Worm (Caenorhabditis elegans) whole organism, L4 larva: Measurements from ENCODE around the gene pap-1.

Experiments
- F37D6.2 ChIP-seq: sonication (generic microtip); optimal IDR thresholded peaks from 2 replicates; lab custom pipeline; 2016; ENCODE audit warnings: mild to moderate bottlenecking, missing genetic modification characterization, missing compliant biosample characterization
- ZK337.2 ChIP-seq: fragments of 200-800 bp; sonication (Bioruptor generic); IDR thresholded peaks from 2 replicates; pipeline ENCODE4 v1.3.6; 2022; ENCODE audit warnings: missing genetic modification reagents, missing genetic modification characterization, missing compliant biosample characterization
- aha-1 ChIP-seq: fragments of 150-350 bp; peaks from one replicate; lab custom pipeline; 2014; ENCODE audit warnings: missing biosample characterization, missing genetic modification characterization
- ama-1 ChIP-seq: fragments of 150-350 bp; optimal IDR thresholded peaks from 2 replicates; lab custom pipeline; 2014; ENCODE audit warnings: inconsistent platforms, mixed read lengths
- arid-1 ChIP-seq: fragments of 200-800 bp; sonication (Bioruptor generic); conservative IDR thresholded peaks from 2 replicates; pipeline ENCODE4 v1.3.6; 2022; ENCODE audit warnings: missing genetic modification reagents, missing genetic modification characterization, missing compliant biosample characterization
- ctbp-1 ChIP-seq: fragments of 200-800 bp; sonication (Bioruptor generic); IDR thresholded peaks from 2 replicates; pipeline ENCODE4 v1.3.6; 2022; ENCODE audit warnings: missing genetic modification reagents, missing genetic modification characterization, missing compliant biosample characterization
- daf-12 ChIP-seq: fragments of 150-350 bp; optimal IDR thresholded peaks from 2 replicates; lab custom pipeline; 2014; ENCODE audit warnings: missing biosample characterization, missing genetic modification reagents, missing genetic modification characterization
- daf-19 ChIP-seq: fragments of 200-800 bp; sonication (Bioruptor generic); conservative IDR thresholded peaks from 2 replicates; pipeline ENCODE4 v1.3.6; 2022; ENCODE audit warnings: missing genetic modification characterization, missing compliant biosample characterization
- dve-1 ChIP-seq: sonication (generic microtip); optimal IDR thresholded peaks from 2 replicates; lab custom pipeline; 2017; ENCODE audit warnings: antibody characterized with exemption, mild to moderate bottlenecking, missing genetic modification characterization, missing compliant biosample characterization; ENCODE audit not compliant: insufficient read depth
- egl-27 ChIP-seq: sonication (generic microtip); optimal IDR thresholded peaks from 3 replicates; lab custom pipeline; 2017; ENCODE audit warnings: missing biosample characterization, missing genetic modification reagents, missing genetic modification characterization
- jun-1 ChIP-seq: fragments of 150-350 bp; optimal IDR thresholded peaks from 2 replicates; lab custom pipeline; 2014; ENCODE audit warnings: missing biosample characterization, missing genetic modification reagents, missing genetic modification characterization
- mxl-2 ChIP-seq: fragments of 200-800 bp; sonication (Bioruptor generic); conservative IDR thresholded peaks from 2 replicates; pipeline ENCODE4 v1.3.6; 2022; ENCODE audit warnings: missing genetic modification reagents, missing genetic modification characterization, missing compliant biosample characterization
- mxl-3 ChIP-seq: fragments of 200-800 bp; sonication (Bioruptor generic); optimal IDR thresholded peaks from 2 replicates; lab custom pipeline; 2018; ENCODE audit warnings: mild to moderate bottlenecking, missing genetic modification characterization, missing compliant biosample characterization
- nhr-11 ChIP-seq: fragments of 150-350 bp; optimal IDR thresholded peaks from 2 replicates; lab custom pipeline; 2014; ENCODE audit warnings: missing biosample characterization, missing genetic modification characterization
- nhr-28 ChIP-seq: fragments of 150-350 bp; optimal IDR thresholded peaks from 2 replicates; lab custom pipeline; 2014; ENCODE audit warnings: missing biosample characterization, missing genetic modification characterization
- pha-4 ChIP-seq, 2 experiments: fragments of 150-350 bp in 1 of 2; fragments of 200-800 bp in 1 of 2; sonication (Bioruptor generic) in 1 of 2; IDR thresholded peaks in 1 of 2; optimal IDR thresholded peaks in 1 of 2; 2 replicates each; pipeline versions ENCODE4 v1.3.6 to Lab custom; 2014 to 2022; ENCODE audit warnings: missing genetic modification characterization in 2 of 2, missing genetic modification reagents in 2 of 2, missing biosample characterization in 1 of 2, missing compliant biosample characterization in 1 of 2
- php-3 ChIP-seq: fragments of 200-800 bp; sonication (Bioruptor generic); IDR thresholded peaks from 2 replicates; pipeline ENCODE4 v1.3.6; 2022; ENCODE audit warnings: missing genetic modification reagents, missing genetic modification characterization, missing compliant biosample characterization
- pqm-1 ChIP-seq: sonication (generic microtip); optimal IDR thresholded peaks from 2 replicates; lab custom pipeline; 2017; ENCODE audit warnings: missing biosample characterization, missing genetic modification characterization
- skn-1 ChIP-seq: fragments of 150-350 bp; optimal IDR thresholded peaks from 2 replicates; lab custom pipeline; 2014; ENCODE audit warnings: missing biosample characterization, missing genetic modification characterization
- snpc-1.2 ChIP-seq: fragments of 200-800 bp; sonication (Bioruptor generic); IDR thresholded peaks from 2 replicates; pipeline ENCODE4 v1.3.6; 2022; ENCODE audit warnings: missing genetic modification reagents, missing genetic modification characterization, missing compliant biosample characterization
- spr-3 ChIP-seq: fragments of 200-800 bp; sonication (Bioruptor generic); optimal IDR thresholded peaks from 2 replicates; lab custom pipeline; 2018; ENCODE audit warnings: mild to moderate bottlenecking, missing genetic modification characterization, missing compliant biosample characterization
- tra-1 ChIP-seq: fragments of 200-800 bp; sonication (Bioruptor generic); IDR thresholded peaks from 2 replicates; pipeline ENCODE4 v1.3.6; 2022; ENCODE audit warnings: missing genetic modification reagents, missing genetic modification characterization, missing compliant biosample characterization
- unc-62 ChIP-seq, 3 experiments: fragments of 150-350 bp in 1 of 3; sonication (generic microtip); optimal IDR thresholded peaks in 2 of 3; peaks in 1 of 3; 1 replicate in 1 of 3; 2 replicates in 2 of 3; lab custom pipeline; 2014 to 2017; ENCODE audit warnings: missing biosample characterization in 3 of 3, missing genetic modification characterization in 3 of 3, missing genetic modification reagents in 3 of 3, missing genotype in 1 of 3
- zag-1 ChIP-seq: fragments of 150-350 bp; optimal IDR thresholded peaks from 2 replicates; lab custom pipeline; 2014; ENCODE audit warnings: missing biosample characterization, missing genetic modification characterization
- zfp-3 ChIP-seq: fragments of 200-800 bp; sonication (Bioruptor generic); conservative IDR thresholded peaks from 2 replicates; pipeline ENCODE4 v1.3.6; 2022; ENCODE audit warnings: missing genetic modification reagents, missing genetic modification characterization, missing compliant biosample characterization

pap-1 gene

DNA sequence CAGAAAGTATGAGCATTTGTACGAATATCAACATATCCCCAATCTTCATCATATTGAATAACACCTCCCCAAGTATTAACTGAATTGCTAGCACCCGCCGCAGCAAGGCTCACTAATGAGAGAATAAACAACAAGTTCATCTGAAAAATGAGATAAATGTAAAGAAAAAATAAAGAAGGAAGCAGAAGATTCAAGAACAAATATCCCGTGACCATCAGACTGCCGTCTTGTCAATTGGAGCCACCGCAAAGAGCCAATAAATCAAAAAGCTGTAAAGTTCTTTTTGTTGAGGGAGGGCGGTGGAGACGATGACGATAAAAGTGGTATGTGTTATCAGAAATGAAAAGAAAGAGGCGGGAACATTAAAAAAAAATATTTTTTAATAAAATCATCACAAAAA is 11.7 kb downstream of the pap-1 start, which contains the start of gene Y32F6A.5 (continued):
- no peak for TF ChIP-seq zfp-3 (GFP tag; lab: Robert Waterston, UW)
- peak; percentile 51 for TF ChIP-seq nhr-11 (tag; lab: Kevin White, UChicago)

ce11 chrV:10456801-10457200 is 15.0 kb downstream of the pap-1 start:
- TF ChIP-seq snpc-1.2 (GFP tag; lab: Robert Waterston, UW), result 0 out of 2 replicates have a peak, but pooled peaks have one; percentile 46

- TF ChIP-seq daf-12 (tag; lab: Kevin White, UChicago), result no peak
- TF ChIP-seq pqm-1 (tag; lab: Kevin White, UChicago), result no peak
- TF ChIP-seq zfp-3 (GFP tag; lab: Robert Waterston, UW), result no peak
- TF ChIP-seq skn-1 (tag; lab: Kevin White, UChicago), result no peak
- no peak for TF ChIP-seq snpc-1.2 (GFP tag; lab: Robert Waterston, UW)
- TF ChIP-seq aha-1 (tag; lab: Kevin White, UChicago), result no peak
- no peak for TF ChIP-seq jun-1 (tag; lab: Kevin White, UChicago)
- no peak for TF ChIP-seq arid-1 (GFP tag; lab: Robert Waterston, UW)
- TF ChIP-seq mxl-2 (GFP tag; lab: Robert Waterston, UW), result no peak
- TF ChIP-seq tra-1, result no peak
- no peak for TF ChIP-seq F37D6.2 (tag; lab: Kevin White, UChicago)
- TF ChIP-seq ama-1 (lab: Kevin White, UChicago), result no peak
- no peak for TF ChIP-seq dve-1 (tag; lab: Kevin White, UChicago)
- no peak for TF ChIP-seq ZK337.2 (GFP tag; lab: Robert Waterston, UW)
- TF ChIP-seq spr-3 (GFP tag; lab: Kevin White, UChicago), result no peak
Measured at ce11 chrV:10457247-10457646, 15.5 kb downstream of the pap-1 start, which contains the start of gene F22E12.1. F22E12.1 (minus strand) TSS chrV:10457347.

DNA sequence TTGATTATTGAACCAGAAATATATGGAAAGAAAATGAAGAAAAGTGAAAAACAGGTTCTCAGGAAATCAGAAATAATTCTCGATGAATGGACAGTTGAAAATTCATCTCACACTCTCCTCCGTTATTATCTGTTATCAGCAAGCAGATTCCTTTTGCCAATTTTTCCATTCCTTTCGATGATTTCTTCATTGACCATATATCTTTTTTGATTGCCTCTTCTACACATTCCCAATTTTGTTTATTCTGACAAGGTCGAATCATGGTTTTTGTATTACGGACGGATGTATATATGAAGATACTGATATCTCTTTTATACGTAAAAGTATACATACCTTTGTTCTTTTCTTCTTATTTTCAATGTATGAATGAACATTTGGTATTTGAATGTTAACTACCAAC is 18.9 kb downstream of the pap-1 start:
- TF ChIP-seq unc-62 (GFP tag; optimal IDR thresholded peaks at IDR 0.05 in 1 of 2; lab: Kevin White, UChicago), result peak in 1 of 2 experiments; percentile 82
- TF ChIP-seq unc-62 (tag; optimal IDR thresholded peaks at IDR 0.05; lab: Kevin White, UChicago), result no peak
- TF ChIP-seq F37D6.2 (tag; lab: Kevin White, UChicago), result no peak
- TF ChIP-seq nhr-28 (tag; lab: Kevin White, UChicago), result peak; percentile 4
- TF ChIP-seq zag-1, result no peak

- TF ChIP-seq ama-1 (lab: Kevin White, UChicago) (no peak), php-3 (GFP tag; lab: Robert Waterston, UW) (no peak), unc-62 (GFP tag; optimal IDR thresholded peaks at IDR 0.05 in 1 of 2; lab: Kevin White, UChicago) (peak in 1 of 2 experiments; percentile 94), unc-62 (tag; optimal IDR thresholded peaks at IDR 0.05; lab: Kevin White, UChicago) (no peak), mxl-3 (GFP tag; lab: Kevin White, UChicago) (no peak), egl-27 (no peak)
- TF ChIP-seq, all 104 proteins: peak for 1
Measured at ce11 chrV:10462066-10462465, 20.3 kb downstream of the pap-1 start, which contains the start of gene chw-1. chw-1 (plus strand) TSS chrV:10462282.

- TF ChIP-seq ctbp-1 (GFP tag; lab: Robert Waterston, UW), result no peak
Measured at ce11 chrV:10463276-10463675, 21.5 kb downstream of the pap-1 start, which contains the start of gene F22E12.3. F22E12.3 (minus strand) TSS chrV:10463376.

- TF ChIP-seq pha-4 (GFP tag; IDR thresholded peaks at IDR 0.05; lab: Robert Waterston, UW) (no peak), pha-4 (tag; optimal IDR thresholded peaks at IDR 0.05; lab: Kevin White, UChicago) (no peak), daf-19 (GFP tag; lab: Robert Waterston, UW) (no peak), aha-1 (tag; lab: Kevin White, UChicago) (peak; percentile 27)
- TF ChIP-seq, all 104 proteins: peak for 1
Measured at ce11 chrV:10464160-10464559, 22.4 kb downstream of the pap-1 start.
